Fruit fly (Drosophila melanogaster) whole organism, adult: Measurements from ENCODE around the gene CG42819.

ENCODE experiments used
- CG12768 ChIP-seq: fragments of 200-800 bp; sonication (Bioruptor generic); optimal IDR thresholded peaks from 2 replicates; lab custom pipeline; 2017; ENCODE audit warnings: missing biosample characterization, missing genetic modification characterization, mild to moderate bottlenecking, moderate library complexity, missing genetic modification reagents
- CG14711 ChIP-seq: fragments of 200-800 bp; sonication (Bioruptor generic); optimal IDR thresholded peaks from 2 replicates; lab custom pipeline; 2018; ENCODE audit warnings: missing biosample characterization, mild to moderate bottlenecking, missing genetic modification characterization, moderate library complexity
- CG1620 ChIP-seq: fragments of 200-800 bp; sonication (Bioruptor generic); optimal IDR thresholded peaks from 2 replicates; lab custom pipeline; 2016; ENCODE audit warnings: missing biosample characterization, missing genetic modification characterization
- CG33017 ChIP-seq: fragments of 200-800 bp; sonication (Bioruptor generic); optimal IDR thresholded peaks from 2 replicates; lab custom pipeline; 2018; ENCODE audit warnings: missing biosample characterization, mild to moderate bottlenecking, missing genetic modification characterization, moderate library complexity
- CG5204 ChIP-seq: fragments of 200-800 bp; sonication (Bioruptor generic); optimal IDR thresholded peaks from 2 replicates; lab custom pipeline; 2016; ENCODE audit warnings: missing biosample characterization, missing genetic modification characterization
- CG7045 ChIP-seq: fragments of 200-800 bp; sonication (Bioruptor generic); optimal IDR thresholded peaks from 2 replicates; lab custom pipeline; 2017; ENCODE audit warnings: missing biosample characterization, mild to moderate bottlenecking, missing genetic modification characterization
- Clk ChIP-seq: fragments of 200-800 bp; sonication (Bioruptor generic); optimal IDR thresholded peaks from 2 replicates; lab custom pipeline; 2017; ENCODE audit warnings: missing biosample characterization, missing genetic modification characterization
- bab1 ChIP-seq: fragments of 200-800 bp; sonication (Bioruptor generic); optimal IDR thresholded peaks from 3 replicates; lab custom pipeline; 2019; ENCODE audit warnings: missing biosample characterization, mild to moderate bottlenecking, missing genetic modification characterization, moderate library complexity
- cic ChIP-seq: fragments of 200-800 bp; sonication (Bioruptor generic); optimal IDR thresholded peaks from 2 replicates; lab custom pipeline; 2017; ENCODE audit warnings: missing biosample characterization, mild to moderate bottlenecking, missing genetic modification characterization, moderate library complexity
- cnc ChIP-seq, 2 experiments: fragments of >200 bp; optimal IDR thresholded peaks; 2 replicates each; lab custom pipeline; 2017
- kay ChIP-seq: fragments of 200-800 bp; sonication (Bioruptor generic); peaks from one replicate; lab custom pipeline; 2016; ENCODE audit warnings: missing biosample characterization, missing genetic modification characterization, borderline replicate concordance
- ovo ChIP-seq: fragments of 200-800 bp; sonication (Bioruptor generic); optimal IDR thresholded peaks from 2 replicates; lab custom pipeline; 2016; ENCODE audit warnings: missing biosample characterization, missing genetic modification characterization
- pad ChIP-seq: fragments of 200-800 bp; sonication (Bioruptor generic); optimal IDR thresholded peaks from 3 replicates; lab custom pipeline; 2017; ENCODE audit warnings: missing biosample characterization, missing genetic modification characterization, mild to moderate bottlenecking, moderate library complexity, missing genetic modification reagents
- tj ChIP-seq: fragments of 200-800 bp; sonication (Bioruptor generic); optimal IDR thresholded peaks from 3 replicates; lab custom pipeline; 2017; ENCODE audit warnings: missing biosample characterization, mild to moderate bottlenecking, missing genetic modification characterization, moderate library complexity

DNA sequence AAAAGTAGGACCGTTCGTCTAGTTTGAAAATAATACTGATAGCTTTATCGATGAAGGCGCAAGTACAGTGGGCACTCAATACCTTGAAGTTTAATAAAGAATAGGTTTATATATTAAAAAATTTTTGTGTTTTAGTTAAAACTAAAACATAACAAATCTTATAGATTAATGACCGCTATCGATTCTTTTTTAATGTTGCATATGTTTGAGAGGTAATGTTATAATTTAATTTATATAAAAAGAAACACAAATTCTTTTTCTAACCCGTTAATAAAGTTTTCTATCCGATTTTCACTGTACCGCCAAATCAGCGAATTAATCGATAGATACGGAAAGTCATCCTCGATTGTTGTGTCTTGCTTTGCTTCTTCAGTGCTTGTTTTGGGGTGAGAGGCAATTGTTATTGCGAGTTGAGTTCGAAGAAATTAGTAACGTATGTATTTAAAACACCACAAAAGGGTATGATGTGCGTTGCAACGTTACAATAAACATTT, 5.0 kb downstream of the CG42819 start, which contains the start of the genes Dad1 and CG13384:
- TF ChIP-seq CG7045 (GFP tag; lab: Kevin White, UChicago) (peak; percentile 94), tj (GFP tag; lab: Kevin White, UChicago) (peak; percentile 88), pad (GFP tag; lab: Kevin White, UChicago) (peak; percentile 83), CG12768 (GFP tag; lab: Kevin White, UChicago) (peak; percentile 96), kay (peak; percentile 89), bab1 (GFP tag; lab: Kevin White, UChicago) (peak; percentile 97), CG14711 (tag; lab: Kevin White, UChicago) (peak; percentile 92), ovo (GFP tag; lab: Kevin White, UChicago) (peak; percentile 78), cic (GFP tag; lab: Kevin White, UChicago) (peak; percentile 81), CG5204 (GFP tag; lab: Kevin White, UChicago) (peak; percentile 94), cnc (optimal IDR thresholded peaks at IDR 0.05; lab: Kevin White, UChicago) (no peak), CG1620 (GFP tag; lab: Kevin White, UChicago) (peak; percentile 85), CG33017 (peak; percentile 96), Clk (peak; percentile 85)
